Fruit fly (Drosophila melanogaster) whole organism, embryonic: ENCODE data around the gene CG7430.

Experiments used
- Adf1 ChIP-seq: fragments of 200-800 bp; sonication (Bioruptor generic); IDR thresholded peaks from 2 replicates; pipeline ENCODE4 v1.3.6; 2022; ENCODE audit warnings: missing biosample characterization, missing genetic modification characterization
- BtbVII ChIP-seq: fragments of 200-800 bp; sonication (Bioruptor generic); optimal IDR thresholded peaks from 3 replicates; lab custom pipeline; 2017; ENCODE audit warnings: missing biosample characterization, mild to moderate bottlenecking, missing genetic modification characterization
- Bteb2 ChIP-seq: fragments of 200-800 bp; sonication (Bioruptor generic); optimal IDR thresholded peaks from 2 replicates; lab custom pipeline; 2016; ENCODE audit warnings: missing biosample characterization, missing genetic modification characterization
- CG10321 ChIP-seq: fragments of 200-800 bp; sonication (Bioruptor generic); IDR thresholded peaks from 2 replicates; pipeline ENCODE4 v1.3.6; 2022; ENCODE audit warnings: missing biosample characterization, missing genetic modification characterization
- CG12071 ChIP-seq: fragments of 200-800 bp; sonication (Bioruptor generic); optimal IDR thresholded peaks from 3 replicates; lab custom pipeline; 2018; ENCODE audit warnings: missing biosample characterization, mild to moderate bottlenecking, missing genetic modification characterization
- CG13894 ChIP-seq: fragments of 200-800 bp; sonication (Bioruptor generic); optimal IDR thresholded peaks from 3 replicates; lab custom pipeline; 2018; ENCODE audit warnings: missing biosample characterization, mild to moderate bottlenecking, missing genetic modification characterization, moderate library complexity
- CG14667 ChIP-seq: fragments of 200-800 bp; sonication (Bioruptor generic); IDR thresholded peaks from 2 replicates; pipeline ENCODE4 v1.3.6; 2022; ENCODE audit warnings: missing biosample characterization, missing genetic modification characterization
- CG1529 ChIP-seq: fragments of 200-800 bp; sonication (Bioruptor generic); optimal IDR thresholded peaks from 3 replicates; lab custom pipeline; 2018; ENCODE audit warnings: missing biosample characterization, missing genetic modification characterization
- CG15479 ChIP-seq: fragments of 200-800 bp; sonication (Bioruptor generic); optimal IDR thresholded peaks from 3 replicates; lab custom pipeline; 2019; ENCODE audit warnings: missing biosample characterization, mild to moderate bottlenecking, missing genetic modification characterization, moderate library complexity
- CG1603 ChIP-seq: fragments of 200-800 bp; sonication (Bioruptor generic); optimal IDR thresholded peaks from 2 replicates; lab custom pipeline; 2019; ENCODE audit warnings: missing biosample characterization, mild to moderate bottlenecking, missing genetic modification characterization, moderate library complexity
- CG17361 ChIP-seq: fragments of 200-800 bp; sonication (Bioruptor generic); IDR thresholded peaks from 3 replicates; pipeline ENCODE4 v1.3.6; 2022; ENCODE audit warnings: missing biosample characterization, missing genetic modification characterization
- CG18262 ChIP-seq: fragments of 200-800 bp; optimal IDR thresholded peaks from 3 replicates; lab custom pipeline; 2019; ENCODE audit warnings: missing biosample characterization, mild to moderate bottlenecking, missing genetic modification characterization, moderate library complexity
- CG18619 ChIP-seq: fragments of 200-800 bp; sonication (Bioruptor generic); optimal IDR thresholded peaks from 3 replicates; lab custom pipeline; 2017; ENCODE audit warnings: missing biosample characterization, mild to moderate bottlenecking, missing genetic modification characterization
- CG2202 ChIP-seq: fragments of 200-800 bp; sonication (Bioruptor generic); optimal IDR thresholded peaks from 2 replicates; lab custom pipeline; 2018; ENCODE audit warnings: missing biosample characterization, mild to moderate bottlenecking, missing genetic modification characterization
- CG4282 ChIP-seq: fragments of 200-800 bp; sonication (Bioruptor generic); optimal IDR thresholded peaks from 2 replicates; lab custom pipeline; 2016; ENCODE audit warnings: missing biosample characterization, missing genetic modification characterization
- CG4360 ChIP-seq: fragments of 200-800 bp; sonication (Bioruptor generic); IDR thresholded peaks from 2 replicates; pipeline ENCODE4 v1.3.6; 2022; ENCODE audit warnings: missing biosample characterization, missing genetic modification characterization
- CG6175 ChIP-seq: fragments of 200-800 bp; sonication (Bioruptor generic); IDR thresholded peaks from 3 replicates; pipeline ENCODE4 v1.3.6; 2022; ENCODE audit warnings: missing biosample characterization, missing genetic modification characterization
- CG8924 ChIP-seq: fragments of 200-800 bp; optimal IDR thresholded peaks from 3 replicates; lab custom pipeline; 2019; ENCODE audit warnings: missing biosample characterization, mild to moderate bottlenecking, missing genetic modification characterization, moderate library complexity
- CG8944 ChIP-seq: fragments of 200-800 bp; sonication (Bioruptor generic); optimal IDR thresholded peaks from 3 replicates; lab custom pipeline; 2016; ENCODE audit warnings: missing biosample characterization, missing genetic modification characterization
- CG9437 ChIP-seq: fragments of 200-800 bp; sonication (Bioruptor generic); optimal IDR thresholded peaks from 2 replicates; lab custom pipeline; 2018; ENCODE audit warnings: missing biosample characterization, mild to moderate bottlenecking, missing genetic modification characterization
- Camta ChIP-seq: fragments of 200-800 bp; sonication (Bioruptor generic); optimal IDR thresholded peaks from 2 replicates; lab custom pipeline; 2016; ENCODE audit warnings: missing biosample characterization, missing genetic modification characterization
- CrebB ChIP-seq: fragments of 200-800 bp; sonication (Bioruptor generic); optimal IDR thresholded peaks from 3 replicates; lab custom pipeline; 2018; ENCODE audit warnings: missing biosample characterization, mild to moderate bottlenecking, missing genetic modification characterization
- Deaf1 ChIP-seq: fragments of 200-800 bp; optimal IDR thresholded peaks from 3 replicates; lab custom pipeline; 2019; ENCODE audit warnings: missing biosample characterization, mild to moderate bottlenecking, missing genetic modification characterization, moderate library complexity
- Fer1 ChIP-seq: fragments of 200-800 bp; sonication (Bioruptor generic); optimal IDR thresholded peaks from 2 replicates; lab custom pipeline; 2017; ENCODE audit warnings: missing biosample characterization, mild to moderate bottlenecking, missing genetic modification characterization
- HmgD ChIP-seq: fragments of 200-800 bp; sonication (Bioruptor generic); optimal IDR thresholded peaks from 3 replicates; lab custom pipeline; 2016; ENCODE audit warnings: missing biosample characterization, missing genetic modification characterization
- Hmr ChIP-seq: fragments of 200-800 bp; sonication (Bioruptor generic); optimal IDR thresholded peaks from 3 replicates; lab custom pipeline; 2017; ENCODE audit warnings: mild to moderate bottlenecking, missing biosample characterization, missing genetic modification reagents, missing genetic modification characterization
- Hr39 ChIP-seq: fragments of >200 bp; optimal IDR thresholded peaks from 2 replicates; lab custom pipeline; 2017
- Jarid2 ChIP-seq: fragments of 200-800 bp; sonication (Bioruptor generic); optimal IDR thresholded peaks from 3 replicates; lab custom pipeline; 2017; ENCODE audit warnings: mild to moderate bottlenecking, missing biosample characterization, missing genetic modification reagents, missing genetic modification characterization
- Meics ChIP-seq: fragments of 200-800 bp; sonication (Bioruptor generic); optimal IDR thresholded peaks from 2 replicates; lab custom pipeline; 2017; ENCODE audit warnings: missing biosample characterization, mild to moderate bottlenecking, missing genetic modification characterization
- Nf-YB ChIP-seq: fragments of 200-800 bp; sonication (Bioruptor generic); optimal IDR thresholded peaks from 3 replicates; lab custom pipeline; 2019; ENCODE audit warnings: missing biosample characterization, mild to moderate bottlenecking, missing genetic modification characterization, moderate library complexity
- NfI ChIP-seq: fragments of 200-800 bp; sonication (Bioruptor generic); optimal IDR thresholded peaks from 3 replicates; lab custom pipeline; 2018; ENCODE audit warnings: missing biosample characterization, mild to moderate bottlenecking, missing genetic modification characterization, moderate library complexity
- Opbp ChIP-seq: fragments of 200-800 bp; sonication (Bioruptor generic); IDR thresholded peaks from 3 replicates; pipeline ENCODE4 v1.3.6; 2022; ENCODE audit warnings: missing biosample characterization, missing genetic modification characterization; ENCODE audit not compliant: partially characterized antibody
- Rfx ChIP-seq: fragments of 200-800 bp; sonication (Bioruptor generic); IDR thresholded peaks from 2 replicates; pipeline ENCODE4 v1.3.6; 2022; ENCODE audit warnings: missing biosample characterization, missing genetic modification characterization
- Six4 ChIP-seq: fragments of 200-800 bp; sonication (Bioruptor generic); optimal IDR thresholded peaks from 2 replicates; lab custom pipeline; 2016; ENCODE audit warnings: missing biosample characterization, missing genetic modification characterization
- Sox100B ChIP-seq: fragments of 200-800 bp; sonication (Bioruptor generic); optimal IDR thresholded peaks from 3 replicates; lab custom pipeline; 2018; ENCODE audit warnings: missing biosample characterization, mild to moderate bottlenecking, missing genetic modification characterization
- bab2 ChIP-seq: fragments of 200-800 bp; sonication (Bioruptor generic); optimal IDR thresholded peaks from 2 replicates; lab custom pipeline; 2016; ENCODE audit warnings: missing biosample characterization, missing genetic modification characterization
- bowl ChIP-seq: fragments of 200-800 bp; sonication (Bioruptor generic); IDR thresholded peaks from 2 replicates; pipeline ENCODE4 v1.3.6; 2022; ENCODE audit warnings: missing biosample characterization, missing genetic modification characterization
- caup ChIP-seq: fragments of 200-800 bp; sonication (Bioruptor generic); optimal IDR thresholded peaks from 3 replicates; lab custom pipeline; 2017; ENCODE audit warnings: missing biosample characterization, mild to moderate bottlenecking, missing genetic modification characterization, moderate library complexity; ENCODE audit not compliant: severe bottlenecking
- chif ChIP-seq, 2 experiments: fragments of 200-800 bp; sonication (Bioruptor generic); optimal IDR thresholded peaks; 3 replicates each; lab custom pipeline; 2016; ENCODE audit warnings: missing biosample characterization in 2 of 2, missing genetic modification characterization in 2 of 2
- chn ChIP-seq: fragments of 200-800 bp; sonication (Bioruptor generic); optimal IDR thresholded peaks from 2 replicates; lab custom pipeline; 2016; ENCODE audit warnings: missing biosample characterization, missing genetic modification characterization
- disco-r ChIP-seq: fragments of 200-800 bp; sonication (Bioruptor generic); optimal IDR thresholded peaks from 2 replicates; lab custom pipeline; 2016; ENCODE audit warnings: missing biosample characterization, missing genetic modification characterization
- dpn ChIP-seq, 2 experiments: fragments of 200-800 bp; sonication (Bioruptor generic); optimal IDR thresholded peaks; 3 replicates each; lab custom pipeline; 2016; ENCODE audit warnings: missing biosample characterization in 2 of 2, missing genetic modification characterization in 2 of 2
- fu2 ChIP-seq: fragments of 200-800 bp; sonication (Bioruptor generic); optimal IDR thresholded peaks from 2 replicates; lab custom pipeline; 2016; ENCODE audit warnings: missing biosample characterization, missing genetic modification characterization
- h ChIP-seq: fragments of >200 bp; optimal IDR thresholded peaks from 2 replicates; lab custom pipeline; 2017
- jumu ChIP-seq: fragments of 200-800 bp; sonication (Bioruptor generic); optimal IDR thresholded peaks from 3 replicates; lab custom pipeline; 2016; ENCODE audit warnings: missing biosample characterization, missing genetic modification characterization
- kah ChIP-seq: fragments of 200-800 bp; sonication (Bioruptor generic); optimal IDR thresholded peaks from 2 replicates; lab custom pipeline; 2018; ENCODE audit warnings: missing biosample characterization, mild to moderate bottlenecking, missing genetic modification characterization
- mld ChIP-seq: fragments of 200-800 bp; sonication (Bioruptor generic); IDR thresholded peaks from 3 replicates; pipeline ENCODE4 v1.3.6; 2022; ENCODE audit warnings: missing biosample characterization, missing genetic modification characterization; ENCODE audit not compliant: partially characterized antibody
- nom ChIP-seq: fragments of 200-800 bp; sonication (Bioruptor generic); optimal IDR thresholded peaks from 2 replicates; lab custom pipeline; 2017; ENCODE audit warnings: missing biosample characterization, missing genetic modification characterization, mild to moderate bottlenecking, moderate library complexity, missing genetic modification reagents
- phol ChIP-seq: fragments of 200-800 bp; sonication (Bioruptor generic); optimal IDR thresholded peaks from 3 replicates; lab custom pipeline; 2018; ENCODE audit warnings: missing biosample characterization, mild to moderate bottlenecking, missing genetic modification characterization, moderate library complexity
- rib ChIP-seq: fragments of 200-800 bp; sonication (Bioruptor generic); IDR thresholded peaks from 2 replicates; pipeline ENCODE4 v1.3.6; 2022; ENCODE audit warnings: missing biosample characterization, missing genetic modification characterization
- sima ChIP-seq: fragments of 200-800 bp; sonication (Bioruptor generic); optimal IDR thresholded peaks from 2 replicates; lab custom pipeline; 2016; ENCODE audit warnings: missing biosample characterization, missing genetic modification characterization
- vnd ChIP-seq: fragments of 200-800 bp; sonication (Bioruptor generic); IDR thresholded peaks from 3 replicates; pipeline ENCODE4 v1.3.6; 2022; ENCODE audit warnings: missing biosample characterization, missing genetic modification characterization; ENCODE audit not compliant: partially characterized antibody
- z ChIP-seq: fragments of 200-800 bp; sonication (Bioruptor generic); IDR thresholded peaks from 3 replicates; pipeline ENCODE4 v1.3.6; 2022; ENCODE audit warnings: missing biosample characterization, missing genetic modification characterization

The CG7430 gene

dm6 chr3L:17846982-17847355, 253 bp downstream of the CG7430 start (continued):
- no peak for TF ChIP-seq CG13894 (tag; lab: Kevin White, UChicago)
- no peak for TF ChIP-seq Jarid2 (GFP tag; lab: Kevin White, UChicago)
- no peak for TF ChIP-seq Sox100B (GFP tag; lab: Kevin White, UChicago)
- TF ChIP-seq sima = no peak
- TF ChIP-seq mld (GFP tag; lab: Robert Waterston, UW) = peak; percentile 66; the same call in 1 of the 3 replicates
- no peak for TF ChIP-seq Adf1 (GFP tag; lab: Robert Waterston, UW)
- TF ChIP-seq CG4360 (GFP tag; lab: Robert Waterston, UW) = no peak
- no peak for TF ChIP-seq Meics (GFP tag; lab: Kevin White, UChicago)
- TF ChIP-seq CG4282 (GFP tag; lab: Kevin White, UChicago) = no peak
- no peak for TF ChIP-seq CrebB (tag; lab: Kevin White, UChicago)
- TF ChIP-seq CG12071 (GFP tag; lab: Kevin White, UChicago) = no peak
- TF ChIP-seq jumu (GFP tag; lab: Kevin White, UChicago) = no peak
- TF ChIP-seq phol (tag; lab: Kevin White, UChicago) = no peak
- TF ChIP-seq CG14667 (GFP tag; lab: Robert Waterston, UW) = no peak
- no peak for TF ChIP-seq CG1529 (GFP tag; lab: Kevin White, UChicago)
- peak; percentile 84; the same call in 2 of the 3 replicates for TF ChIP-seq Opbp (GFP tag; lab: Robert Waterston, UW)
- no peak for TF ChIP-seq Camta (GFP tag; lab: Kevin White, UChicago)
- no peak for TF ChIP-seq chif (GFP tag; optimal IDR thresholded peaks at IDR 0.05; lab: Kevin White, UChicago)
- TF ChIP-seq h = no peak
- TF ChIP-seq CG17361 = no peak
- no peak for TF ChIP-seq CG15479 (GFP tag; lab: Kevin White, UChicago)
- TF ChIP-seq CG9437 (GFP tag; lab: Kevin White, UChicago) = no peak
- TF ChIP-seq CG10321 (GFP tag; lab: Robert Waterston, UW) = no peak
- TF ChIP-seq chn = peak; percentile 29
- TF ChIP-seq Hmr (GFP tag; lab: Kevin White, UChicago) = no peak
- TF ChIP-seq z = no peak
- no peak for TF ChIP-seq CG18619 (GFP tag; lab: Kevin White, UChicago)
- no peak for TF ChIP-seq Six4
- TF ChIP-seq dpn (GFP tag; optimal IDR thresholded peaks at IDR 0.05; lab: Kevin White, UChicago) = no peak
- no peak for TF ChIP-seq Bteb2 (GFP tag; lab: Kevin White, UChicago)
- peak; percentile 36 for TF ChIP-seq Deaf1 (tag; lab: Kevin White, UChicago)
- TF ChIP-seq bowl (GFP tag; lab: Robert Waterston, UW) = no peak
- TF ChIP-seq bab2 (GFP tag; lab: Kevin White, UChicago) = no peak
- no peak for TF ChIP-seq disco-r
- no peak for TF ChIP-seq caup (GFP tag; lab: Kevin White, UChicago)
- no peak for TF ChIP-seq CG8944 (GFP tag; lab: Kevin White, UChicago)
- no peak for TF ChIP-seq Hr39
- no peak for TF ChIP-seq CG18262 (tag; lab: Kevin White, UChicago)
- no peak for TF ChIP-seq Fer1 (GFP tag; lab: Kevin White, UChicago)
- TF ChIP-seq BtbVII (GFP tag; lab: Kevin White, UChicago) = no peak
- TF ChIP-seq CG6175 (GFP tag; lab: Robert Waterston, UW) = no peak
- peak; percentile 30 for TF ChIP-seq fu2 (GFP tag; lab: Kevin White, UChicago)
- no peak for TF ChIP-seq kah (GFP tag; lab: Kevin White, UChicago)
- no peak for TF ChIP-seq rib (GFP tag; lab: Robert Waterston, UW)
- no peak for TF ChIP-seq HmgD (GFP tag; lab: Kevin White, UChicago)
- TF ChIP-seq Rfx (GFP tag; lab: Robert Waterston, UW) = peak; percentile 63; the same call in 1 of the 2 replicates
- TF ChIP-seq vnd = peak; percentile 69
- no peak for TF ChIP-seq nom (GFP tag; lab: Kevin White, UChicago)
- no peak for TF ChIP-seq CG2202 (tag; lab: Kevin White, UChicago)
- TF ChIP-seq NfI (GFP tag; lab: Kevin White, UChicago) = no peak
- no peak for TF ChIP-seq CG8924 (tag; lab: Kevin White, UChicago)
- no peak for TF ChIP-seq Nf-YB (GFP tag; lab: Kevin White, UChicago)
- TF ChIP-seq CG1603 (tag; lab: Kevin White, UChicago) = no peak
